Fruit fly (Drosophila melanogaster): Measurements from ENCODE around the gene CG17896.

CG17896 gene

dm6 chrX:443981-444550, 49.2 kb downstream of the CG17896 start (continued):
- peak; percentile 73 for TF ChIP-seq CG6808 (GFP tag; optimal IDR thresholded peaks at IDR 0.05)
- peak; percentile 19 for TF ChIP-seq CG11762 (GFP tag; optimal IDR thresholded peaks at IDR 0.05; ENCODE audit: insufficient read depth)
- TF ChIP-seq CG32006 (GFP tag; optimal IDR thresholded peaks at IDR 0.05), result peak; percentile 21
- TF ChIP-seq CG4318 (GFP tag; optimal IDR thresholded peaks at IDR 0.05), result no peak
- TF ChIP-seq CG31627 (GFP tag; optimal IDR thresholded peaks at IDR 0.05), result peak; percentile 55
- TF ChIP-seq fd59A (GFP tag; optimal IDR thresholded peaks at IDR 0.05), result peak; percentile 75
- peak; percentile 77 for TF ChIP-seq CG10669 (GFP tag; optimal IDR thresholded peaks at IDR 0.05)
- TF ChIP-seq fd85E (GFP tag; optimal IDR thresholded peaks at IDR 0.05), result no peak
- no peak for TF ChIP-seq Gug (GFP tag; IDR thresholded peaks at IDR 0.05)
- TF ChIP-seq Sox15 (GFP tag; optimal IDR thresholded peaks at IDR 0.05), result peak; percentile 20
- peak; percentile 69 for TF ChIP-seq acj6 (GFP tag; optimal IDR thresholded peaks at IDR 0.05)
- TF ChIP-seq ss (GFP tag; optimal IDR thresholded peaks at IDR 0.05), result peak; percentile 73 to 96
- no peak for TF ChIP-seq Eip93F (GFP tag; optimal IDR thresholded peaks at IDR 0.05)
- TF ChIP-seq svp (GFP tag), result peak; percentile 78
- 0 out of 3 replicates have a peak, but pooled peaks have one; percentile 12 for TF ChIP-seq eg (GFP tag; IDR thresholded peaks at IDR 0.05)
- peak; percentile 58 for TF ChIP-seq CG9139 (GFP tag; optimal IDR thresholded peaks at IDR 0.05)
- TF ChIP-seq CG16779 (tag; optimal IDR thresholded peaks at IDR 0.05), result peak; percentile 23
- peak; percentile 50 for TF ChIP-seq Smox (GFP tag; optimal IDR thresholded peaks at IDR 0.05)
- TF ChIP-seq spab (GFP tag; optimal IDR thresholded peaks at IDR 0.05), result peak; percentile 71

dm6 chrX:441295-441694, 52.0 kb downstream of the CG17896 start:
- TF ChIP-seq CG10631 (GFP tag; optimal IDR thresholded peaks at IDR 0.05) (no peak), lz (GFP tag; optimal IDR thresholded peaks at IDR 0.05) (peak; percentile 7), Met (GFP tag; optimal IDR thresholded peaks at IDR 0.05) (peak; percentile 28), CG16779 (tag; optimal IDR thresholded peaks at IDR 0.05) (no peak), Hr39 (GFP tag; optimal IDR thresholded peaks at IDR 0.05) (peak; percentile 13), CG8319 (GFP tag; optimal IDR thresholded peaks at IDR 0.05) (no peak), CG31627 (GFP tag; optimal IDR thresholded peaks at IDR 0.05) (peak; percentile 5), esn (GFP tag; optimal IDR thresholded peaks at IDR 0.05) (peak; percentile 31), CG4318 (GFP tag; optimal IDR thresholded peaks at IDR 0.05) (no peak), CG6808 (GFP tag; optimal IDR thresholded peaks at IDR 0.05) (no peak), CG7368 (GFP tag; optimal IDR thresholded peaks at IDR 0.05) (no peak), acj6 (GFP tag; optimal IDR thresholded peaks at IDR 0.05) (no peak), Eip93F (GFP tag; optimal IDR thresholded peaks at IDR 0.05) (no peak), Blimp-1 (GFP tag; optimal IDR thresholded peaks at IDR 0.05) (no peak), Smox (GFP tag; optimal IDR thresholded peaks at IDR 0.05) (peak; percentile 11), topi (GFP tag; optimal IDR thresholded peaks at IDR 0.05) (peak; percentile 28), CG11294 (GFP tag; IDR thresholded peaks at IDR 0.05) (no peak), svp (GFP tag) (peak; percentile 48), Eip78C (GFP tag) (peak; percentile 73), OdsH (GFP tag; optimal IDR thresholded peaks at IDR 0.05) (no peak), spab (GFP tag; optimal IDR thresholded peaks at IDR 0.05) (no peak), Sox102F (GFP tag; optimal IDR thresholded peaks at IDR 0.05) (peak; percentile 48), Eip75B (GFP tag; optimal IDR thresholded peaks at IDR 0.05) (no peak), Lpt (GFP tag; optimal IDR thresholded peaks at IDR 0.05) (no peak), CG6163 (GFP tag; IDR thresholded peaks at IDR 0.05) (no peak)
